Worm (Caenorhabditis elegans): ENCODE results near the gene klp-17.

Gene klp-17

ce11 chrII:11424579-11425316 is 42.7 kb downstream of the klp-17 start, which contains the start of gene C05D12.3:
Gene C05D12.3, plus strand, starts transcription at chrII:11425266.
- TF ChIP-seq ceh-43 (GFP tag; optimal IDR thresholded peaks at IDR 0.05) = no peak
- no peak for TF ChIP-seq blmp-1 (tag; optimal IDR thresholded peaks at IDR 0.05)
- TF ChIP-seq lin-13 (tag; optimal IDR thresholded peaks at IDR 0.05) = no peak
- no peak for TF ChIP-seq mls-2 (tag; optimal IDR thresholded peaks at IDR 0.05)
- no peak for TF ChIP-seq lsy-2 (tag; optimal IDR thresholded peaks at IDR 0.05)
- TF ChIP-seq unc-39 (tag; optimal IDR thresholded peaks at IDR 0.05) = no peak
- no peak for TF ChIP-seq nhr-12 (tag; optimal IDR thresholded peaks at IDR 0.05)
- TF ChIP-seq mep-1 (tag; optimal IDR thresholded peaks at IDR 0.05) = no peak
- TF ChIP-seq nhr-28 (tag; optimal IDR thresholded peaks at IDR 0.05) = no peak
- TF ChIP-seq unc-62 (GFP tag; optimal IDR thresholded peaks at IDR 0.05) = no peak
- no peak for TF ChIP-seq ceh-83 (GFP tag; optimal IDR thresholded peaks at IDR 0.05)
- no peak for TF ChIP-seq pha-4 (tag; optimal IDR thresholded peaks at IDR 0.05)
- TF ChIP-seq ztf-11 (tag; optimal IDR thresholded peaks at IDR 0.05) = no peak
- no peak for TF ChIP-seq mab-5 (tag; optimal IDR thresholded peaks at IDR 0.05)

- TF ChIP-seq nhr-12 (tag; optimal IDR thresholded peaks at IDR 0.05) (no peak), unc-62 (GFP tag; optimal IDR thresholded peaks at IDR 0.05) (no peak), ztf-11 (tag; optimal IDR thresholded peaks at IDR 0.05) (no peak), pha-4 (tag; optimal IDR thresholded peaks at IDR 0.05) (no peak), mab-5 (tag; optimal IDR thresholded peaks at IDR 0.05) (no peak)
Observed at ce11 chrII:11424032-11424431, 43.4 kb downstream of the klp-17 start.

DNA sequence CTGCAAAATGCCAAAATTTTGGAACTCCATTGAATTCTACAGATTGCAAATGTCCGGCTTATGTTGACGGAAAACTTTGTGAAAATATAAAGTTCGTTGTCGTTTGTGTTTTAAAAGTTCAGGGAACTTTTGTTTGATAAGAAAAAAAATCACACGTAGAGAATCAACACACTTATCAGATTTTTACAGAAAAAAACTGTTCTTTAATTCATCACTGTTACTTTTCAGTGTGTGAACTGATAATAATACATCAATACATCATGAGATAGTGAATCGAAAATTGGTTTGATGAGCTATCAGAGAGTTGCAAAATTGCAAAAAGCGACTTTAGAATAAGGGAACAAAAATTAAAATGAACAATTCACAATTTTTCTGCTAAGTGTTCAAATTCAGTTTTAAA is 49.0 kb downstream of the klp-17 start:
- TF ChIP-seq lsy-2 (tag; optimal IDR thresholded peaks at IDR 0.05) (no peak), hlh-1 (tag; optimal IDR thresholded peaks at IDR 0.05) (no peak), zip-8 (tag; optimal IDR thresholded peaks at IDR 0.05) (no peak), nhr-12 (tag; optimal IDR thresholded peaks at IDR 0.05) (no peak), unc-120 (tag; optimal IDR thresholded peaks at IDR 0.05; ENCODE audit: poor library complexity, severe bottlenecking) (no peak)

DNA sequence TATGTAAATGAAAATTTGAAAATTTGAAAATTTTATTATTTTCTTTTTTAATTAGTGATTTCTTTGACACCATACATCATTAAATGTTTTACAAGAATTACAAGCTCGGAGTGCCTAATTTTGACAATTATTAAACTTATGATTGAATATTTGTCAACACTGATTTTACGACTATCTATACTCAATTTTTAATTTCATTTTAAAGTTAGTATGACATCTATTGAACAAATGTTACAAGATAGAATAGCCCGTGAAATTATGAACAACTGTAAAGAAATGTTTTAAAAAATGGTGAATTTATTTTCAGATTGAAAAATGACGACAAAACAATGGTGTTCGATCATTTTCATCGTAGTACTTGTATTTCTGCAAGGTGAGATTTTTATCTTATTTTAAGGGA is 49.4 kb downstream of the klp-17 start, which contains the start of gene C05D12.2:
Gene C05D12.2, plus strand, starts transcription at position 301 of the 400 bp plus-strand sequence.
- TF ChIP-seq elt-3 (tag; optimal IDR thresholded peaks at IDR 0.05) (no peak), nhr-237 (tag; optimal IDR thresholded peaks at IDR 0.05) (no peak), lsy-2 (tag; optimal IDR thresholded peaks at IDR 0.05) (no peak), unc-62 (GFP tag; optimal IDR thresholded peaks at IDR 0.05) (no peak), sem-2 (GFP tag; optimal IDR thresholded peaks at IDR 0.05) (no peak), mep-1 (tag; optimal IDR thresholded peaks at IDR 0.05) (no peak), nhr-2 (tag; optimal IDR thresholded peaks at IDR 0.05) (no peak), nhr-28 (tag; optimal IDR thresholded peaks at IDR 0.05) (no peak), ztf-11 (tag; optimal IDR thresholded peaks at IDR 0.05) (no peak), snpc-4 (tag; optimal IDR thresholded peaks at IDR 0.05) (no peak)

Measured in whole organism, mixed stage, embryonic.